Worm (Caenorhabditis elegans) whole organism, late embryonic: Measurements from ENCODE around the gene F55G7.5.

Experiments used
- F13H6.1 ChIP-seq: sonication (generic microtip); optimal IDR thresholded peaks from 2 replicates; lab custom pipeline; 2016; ENCODE audit warnings: missing genetic modification characterization, missing compliant biosample characterization
- K02D7.2 ChIP-seq: sonication (generic microtip); optimal IDR thresholded peaks from 2 replicates; lab custom pipeline; 2017; ENCODE audit warnings: mild to moderate bottlenecking, missing genetic modification characterization, missing compliant biosample characterization
- T23F11.4 ChIP-seq: fragments of 200-800 bp; sonication (Bioruptor generic); optimal IDR thresholded peaks from 2 replicates; lab custom pipeline; 2018; ENCODE audit warnings: mild to moderate bottlenecking, missing genetic modification characterization, missing compliant biosample characterization
- Y22D7AL.16 ChIP-seq: sonication (generic microtip); optimal IDR thresholded peaks from 2 replicates; lab custom pipeline; 2016; ENCODE audit warnings: missing genetic modification characterization, missing compliant biosample characterization
- ama-1 ChIP-seq: fragments of 150-350 bp; optimal IDR thresholded peaks from 2 replicates; lab custom pipeline; 2014
- ceh-19 ChIP-seq: fragments of 200-800 bp; sonication (Bioruptor generic); optimal IDR thresholded peaks from 2 replicates; lab custom pipeline; 2018; ENCODE audit warnings: mild to moderate bottlenecking, missing genetic modification characterization, missing compliant biosample characterization
- ceh-2 ChIP-seq: sonication (generic microtip); optimal IDR thresholded peaks from 2 replicates; lab custom pipeline; 2016; ENCODE audit warnings: missing genotype, missing genetic modification characterization, missing compliant biosample characterization
- ceh-30 ChIP-seq: fragments of 150-350 bp; optimal IDR thresholded peaks from 2 replicates; lab custom pipeline; 2014; ENCODE audit warnings: missing biosample characterization, missing genetic modification characterization
- ceh-31 ChIP-seq: sonication (generic microtip); optimal IDR thresholded peaks from 2 replicates; lab custom pipeline; 2016; ENCODE audit warnings: missing genetic modification characterization, missing compliant biosample characterization
- ceh-34 ChIP-seq: sonication (generic microtip); optimal IDR thresholded peaks from 2 replicates; lab custom pipeline; 2016; ENCODE audit warnings: mild to moderate bottlenecking, missing genetic modification characterization, missing compliant biosample characterization
- ceh-45 ChIP-seq: fragments of 200-800 bp; sonication (Bioruptor generic); IDR thresholded peaks from 2 replicates; pipeline ENCODE4 v1.3.6; 2022; ENCODE audit warnings: missing genetic modification reagents, missing genetic modification characterization, missing compliant biosample characterization
- ceh-6 ChIP-seq: fragments of 200-800 bp; sonication (Bioruptor generic); optimal IDR thresholded peaks from 2 replicates; lab custom pipeline; 2018; ENCODE audit warnings: mild to moderate bottlenecking, missing genetic modification characterization, missing compliant biosample characterization
- elt-2 ChIP-seq: sonication (generic microtip); optimal IDR thresholded peaks from 2 replicates; lab custom pipeline; 2016; ENCODE audit warnings: missing genetic modification reagents, missing genetic modification characterization, missing compliant biosample characterization
- elt-4 ChIP-seq: sonication (generic microtip); optimal IDR thresholded peaks from 2 replicates; lab custom pipeline; 2016; ENCODE audit warnings: missing genetic modification characterization, missing compliant biosample characterization
- eyg-1 ChIP-seq: sonication (generic microtip); optimal IDR thresholded peaks from 2 replicates; lab custom pipeline; 2016; ENCODE audit warnings: missing genotype, missing genetic modification characterization, missing compliant biosample characterization
- fax-1 ChIP-seq: sonication (generic microtip); optimal IDR thresholded peaks from 2 replicates; lab custom pipeline; 2016; ENCODE audit warnings: missing genotype, missing genetic modification characterization, missing compliant biosample characterization
- fkh-10 ChIP-seq: fragments of 150-350 bp; optimal IDR thresholded peaks from 2 replicates; lab custom pipeline; 2014; ENCODE audit warnings: missing biosample characterization, missing genetic modification reagents, missing genetic modification characterization
- gmeb-2 ChIP-seq: sonication (generic microtip); optimal IDR thresholded peaks from 2 replicates; lab custom pipeline; 2016; ENCODE audit warnings: missing genetic modification characterization, inconsistent platforms, missing compliant biosample characterization
- hlh-13 ChIP-seq: fragments of 200-800 bp; sonication (Bioruptor generic); optimal IDR thresholded peaks from 2 replicates; lab custom pipeline; 2018; ENCODE audit warnings: mild to moderate bottlenecking, missing genetic modification characterization, missing compliant biosample characterization
- hlh-30 ChIP-seq: sonication (generic microtip); optimal IDR thresholded peaks from 2 replicates; lab custom pipeline; 2017; ENCODE audit warnings: antibody characterized with exemption, missing genetic modification characterization, missing compliant biosample characterization; ENCODE audit not compliant: insufficient read depth
- hlh-6 ChIP-seq: sonication (generic microtip); optimal IDR thresholded peaks from 2 replicates; lab custom pipeline; 2016; ENCODE audit warnings: missing genotype, missing genetic modification characterization, missing compliant biosample characterization
- lin-11 ChIP-seq: fragments of 200-800 bp; sonication (Bioruptor generic); optimal IDR thresholded peaks from 2 replicates; lab custom pipeline; 2018; ENCODE audit warnings: mild to moderate bottlenecking, missing genetic modification characterization, missing compliant biosample characterization
- nfya-1 ChIP-seq: sonication (generic microtip); optimal IDR thresholded peaks from 2 replicates; lab custom pipeline; 2017; ENCODE audit warnings: missing genetic modification characterization, mild to moderate bottlenecking, missing compliant biosample characterization, antibody characterized with exemption, moderate library complexity
- nhr-11 ChIP-seq: fragments of 150-350 bp; optimal IDR thresholded peaks from 2 replicates; lab custom pipeline; 2014; ENCODE audit warnings: missing biosample characterization, missing genetic modification characterization
- nhr-232 ChIP-seq: sonication (generic microtip); optimal IDR thresholded peaks from 2 replicates; lab custom pipeline; 2016; ENCODE audit warnings: missing genetic modification characterization, missing compliant biosample characterization
- npax-4 ChIP-seq: sonication (generic microtip); optimal IDR thresholded peaks from 2 replicates; lab custom pipeline; 2016; ENCODE audit warnings: missing genetic modification characterization, missing compliant biosample characterization
- pat-9 ChIP-seq: fragments of 200-800 bp; sonication (Bioruptor generic); optimal IDR thresholded peaks from 2 replicates; lab custom pipeline; 2018; ENCODE audit warnings: mild to moderate bottlenecking, missing genetic modification characterization, moderate library complexity, missing compliant biosample characterization
- pax-1 ChIP-seq: fragments of 150-350 bp; optimal IDR thresholded peaks from 2 replicates; lab custom pipeline; 2014; ENCODE audit warnings: missing biosample characterization, missing genetic modification characterization
- pha-2 ChIP-seq: sonication (generic microtip); optimal IDR thresholded peaks from 2 replicates; lab custom pipeline; 2017; ENCODE audit warnings: mild to moderate bottlenecking, missing genetic modification characterization, missing compliant biosample characterization
- pros-1 ChIP-seq: fragments of 150-350 bp; optimal IDR thresholded peaks from 2 replicates; lab custom pipeline; 2014; ENCODE audit warnings: missing biosample characterization, missing genetic modification reagents, missing genetic modification characterization
- sox-2 ChIP-seq: fragments of 200-800 bp; sonication (Bioruptor generic); IDR thresholded peaks from 2 replicates; pipeline ENCODE4 v1.3.6; 2022; ENCODE audit warnings: missing genetic modification reagents, missing genetic modification characterization, missing compliant biosample characterization
- sox-4 ChIP-seq: sonication (generic microtip); optimal IDR thresholded peaks from 2 replicates; lab custom pipeline; 2017; ENCODE audit warnings: mild to moderate bottlenecking, missing genetic modification characterization, inconsistent platforms, missing compliant biosample characterization
- syd-9 ChIP-seq: sonication (generic microtip); optimal IDR thresholded peaks from 2 replicates; lab custom pipeline; 2016; ENCODE audit warnings: mild to moderate bottlenecking, missing genetic modification characterization, moderate library complexity, missing compliant biosample characterization
- ttx-3 ChIP-seq: sonication (generic microtip); optimal IDR thresholded peaks from 2 replicates; lab custom pipeline; 2016; ENCODE audit warnings: missing genetic modification reagents, missing genetic modification characterization, missing compliant biosample characterization
- unc-3 ChIP-seq, 2 experiments: fragments of 200-800 bp in 1 of 2; sonication (Bioruptor generic) in 1 of 2; sonication (generic microtip) in 1 of 2; conservative IDR thresholded peaks in 1 of 2; optimal IDR thresholded peaks in 1 of 2; 2 replicates each; pipeline versions ENCODE4 v1.3.6 to Lab custom; 2016 to 2022; ENCODE audit warnings: missing compliant biosample characterization in 2 of 2, missing genetic modification characterization in 2 of 2, missing genetic modification reagents in 1 of 2
- ztf-16 ChIP-seq: sonication (generic microtip); optimal IDR thresholded peaks from 2 replicates; lab custom pipeline; 2017; ENCODE audit warnings: missing genetic modification characterization, missing compliant biosample characterization

Gene F55G7.5

ce11 chrX:11908226-11908625 lies 30.5 kb downstream of the F55G7.5 start:
- no peak for TF ChIP-seq elt-2 (tag; lab: Kevin White, UChicago)
- TF ChIP-seq lin-11, result no peak
- no peak for TF ChIP-seq gmeb-2 (tag; lab: Kevin White, UChicago)
- no peak for TF ChIP-seq ama-1 (lab: Kevin White, UChicago)
- TF ChIP-seq ztf-16, result no peak
- TF ChIP-seq ceh-34, result no peak
- TF ChIP-seq elt-4, result no peak

ce11 chrX:11907263-11907662 lies 31.5 kb downstream of the F55G7.5 start, which contains the start of gene Y62H9A.11:
Gene Y62H9A.11, minus strand, starts transcription at chrX:11907363.
- no peak for TF ChIP-seq pros-1 (tag; lab: Kevin White, UChicago)
- TF ChIP-seq hlh-6 (tag; lab: Kevin White, UChicago), result no peak
- no peak for TF ChIP-seq hlh-13 (GFP tag; lab: Kevin White, UChicago)
- no peak for TF ChIP-seq sox-2 (GFP tag; lab: Robert Waterston, UW)
- no peak for TF ChIP-seq K02D7.2 (tag; lab: Kevin White, UChicago)
- TF ChIP-seq sox-4 (tag; lab: Kevin White, UChicago), result no peak
- TF ChIP-seq unc-3 (GFP tag; conservative IDR thresholded peaks at IDR 0.05; lab: Robert Waterston, UW), result no peak
- TF ChIP-seq unc-3 (tag; optimal IDR thresholded peaks at IDR 0.05; lab: Kevin White, UChicago), result no peak

- TF ChIP-seq ttx-3 (tag; lab: Kevin White, UChicago) (no peak), pax-1 (tag; lab: Kevin White, UChicago) (no peak), F13H6.1 (tag; lab: Kevin White, UChicago) (no peak), fkh-10 (GFP tag; lab: Kevin White, UChicago) (no peak), nhr-232 (tag; lab: Kevin White, UChicago) (no peak), nfya-1 (no peak), ceh-30 (tag; lab: Kevin White, UChicago) (no peak), hlh-30 (tag; lab: Kevin White, UChicago) (no peak), T23F11.4 (GFP tag; lab: Kevin White, UChicago) (no peak), hlh-13 (GFP tag; lab: Kevin White, UChicago) (no peak), pha-2 (tag; lab: Kevin White, UChicago) (no peak)
Measured at ce11 chrX:11906626-11907025, 32.1 kb downstream of the F55G7.5 start.

- TF ChIP-seq ttx-3 (tag; lab: Kevin White, UChicago) (no peak), ceh-45 (GFP tag; lab: Robert Waterston, UW) (no peak), syd-9 (no peak), pat-9 (no peak), hlh-13 (GFP tag; lab: Kevin White, UChicago) (no peak), ceh-6 (GFP tag; lab: Kevin White, UChicago) (no peak), ama-1 (lab: Kevin White, UChicago) (no peak), ceh-2 (tag; lab: Kevin White, UChicago) (no peak), ceh-19 (GFP tag; lab: Kevin White, UChicago) (no peak), ceh-31 (tag; lab: Kevin White, UChicago) (no peak), nhr-11 (tag; lab: Kevin White, UChicago) (no peak), fax-1 (tag; lab: Kevin White, UChicago) (no peak), eyg-1 (tag; lab: Kevin White, UChicago) (no peak), Y22D7AL.16 (tag; lab: Kevin White, UChicago) (no peak), ceh-34 (no peak), npax-4 (no peak)
Measured at ce11 chrX:11902661-11903060, 36.1 kb downstream of the F55G7.5 start, which contains the start of gene Y62H9A.10. Gene Y62H9A.10, minus strand, starts transcription at chrX:11902761.
